Worm (Caenorhabditis elegans): Measurements from ENCODE around the gene str-115.
A peak's percentile ranks its signal among the peaks of the same experiment; 100 is the strongest.

str-115 gene

ce11 chrV:11268791-11269190 is at the start of gene str-115:
TSS of gene str-115 (plus strand) at chrV:11269091.
- TF ChIP-seq ceh-62 (tag; optimal IDR thresholded peaks at IDR 0.05) (no peak), nhr-25 (tag; optimal IDR thresholded peaks at IDR 0.05; ENCODE audit: borderline replicate concordance, insufficient read depth) (no peak), aha-1 (tag) (no peak), jun-1 (tag; optimal IDR thresholded peaks at IDR 0.05) (no peak), gei-8 (GFP tag; optimal IDR thresholded peaks at IDR 0.05) (no peak), F37D6.2 (tag; optimal IDR thresholded peaks at IDR 0.05) (no peak), ceh-20 (GFP tag; IDR thresholded peaks at IDR 0.05) (no peak)

- no peak for TF ChIP-seq F37D6.2 (tag; optimal IDR thresholded peaks at IDR 0.05)
- no peak for TF ChIP-seq sdz-12 (GFP tag; optimal IDR thresholded peaks at IDR 0.05)
- TF ChIP-seq nhr-28 (tag; optimal IDR thresholded peaks at IDR 0.05), result peak; percentile 54
Observed at ce11 chrV:11220415-11220814, 48.5 kb upstream of the str-115 start.

ce11 chrV:11220936-11221335 is 48.0 kb upstream of the str-115 start, which contains the start of gene T19B10.2:
TSS of gene T19B10.2 (plus strand) at chrV:11221302.
- TF ChIP-seq dmd-6 (GFP tag; IDR thresholded peaks at IDR 0.05) (no peak), pqm-1 (tag; optimal IDR thresholded peaks at IDR 0.05) (no peak)

- TF ChIP-seq unc-62 (GFP tag; optimal IDR thresholded peaks at IDR 0.05 in 1 of 2) (peak in 1 of 2 experiments; percentile 91), unc-62 (tag; optimal IDR thresholded peaks at IDR 0.05) (no peak), T26A8.4 (GFP tag; IDR thresholded peaks at IDR 0.05) (no peak)
Observed at ce11 chrV:11223698-11224097, 45.2 kb upstream of the str-115 start.

- TF ChIP-seq hlh-11 (tag; optimal IDR thresholded peaks at IDR 0.05), result peak; percentile 13
- TF ChIP-seq lsy-2 (tag; optimal IDR thresholded peaks at IDR 0.05), result peak in 1 of 2 experiments; percentile 55
- peak; percentile 4 for TF ChIP-seq F10B5.3 (tag; optimal IDR thresholded peaks at IDR 0.05)
- TF ChIP-seq unc-130 (GFP tag; optimal IDR thresholded peaks at IDR 0.05), result no peak
- no peak for TF ChIP-seq rbr-2 (tag; optimal IDR thresholded peaks at IDR 0.05)
- peak; percentile 53 for TF ChIP-seq mep-1 (tag; optimal IDR thresholded peaks at IDR 0.05)
- no peak for TF ChIP-seq zag-1 (tag; optimal IDR thresholded peaks at IDR 0.05)
- peak; percentile 4 for TF ChIP-seq hlh-30 (tag; optimal IDR thresholded peaks at IDR 0.05; ENCODE audit: insufficient read depth)
- peak; percentile 92 for TF ChIP-seq ama-1 (optimal IDR thresholded peaks at IDR 0.05)
- TF ChIP-seq egl-43 (GFP tag; IDR thresholded peaks at IDR 0.05), result no peak
- TF ChIP-seq lin-39 (tag; optimal IDR thresholded peaks at IDR 0.05), result no peak
- TF ChIP-seq dve-1 (tag; optimal IDR thresholded peaks at IDR 0.05; ENCODE audit: insufficient read depth), result peak; percentile 43
- TF ChIP-seq ZK337.2 (GFP tag; IDR thresholded peaks at IDR 0.05), result no peak
- TF ChIP-seq daf-16 (GFP tag; optimal IDR thresholded peaks at IDR 0.05), result peak in 1 of 2 experiments; percentile 72
- peak; percentile 28 for TF ChIP-seq daf-16 (tag; optimal IDR thresholded peaks at IDR 0.05)
- TF ChIP-seq set-16 (GFP tag; IDR thresholded peaks at IDR 0.05), result no peak
- peak; percentile 6; the same call in 1 of the 2 replicates for TF ChIP-seq pha-4 (GFP tag; IDR thresholded peaks at IDR 0.05)
- no peak for TF ChIP-seq pha-4 (tag; optimal IDR thresholded peaks at IDR 0.05)
Observed at ce11 chrV:11225981-11226380, 42.9 kb upstream of the str-115 start, which contains the start of gene bgal-1. TSS of gene bgal-1 (minus strand) at chrV:11226018.

- TF ChIP-seq rbr-2 (tag; optimal IDR thresholded peaks at IDR 0.05) (peak; percentile 79), dpl-1 (GFP tag; optimal IDR thresholded peaks at IDR 0.05) (peak; percentile 76), nhr-102 (tag; optimal IDR thresholded peaks at IDR 0.05) (peak; percentile 37), nhr-25 (tag; optimal IDR thresholded peaks at IDR 0.05; ENCODE audit: borderline replicate concordance, insufficient read depth) (peak; percentile 54), jun-1 (tag; optimal IDR thresholded peaks at IDR 0.05) (peak; percentile 11), hif-1 (tag; optimal IDR thresholded peaks at IDR 0.05) (peak in 1 of 2 experiments; percentile 81), dmd-9 (GFP tag; IDR thresholded peaks at IDR 0.05) (no peak), nhr-48 (tag; optimal IDR thresholded peaks at IDR 0.05) (peak; percentile 60), skn-1 (tag; optimal IDR thresholded peaks at IDR 0.05) (no peak), nhr-42 (GFP tag; IDR thresholded peaks at IDR 0.05) (no peak), daf-16 (GFP tag; optimal IDR thresholded peaks at IDR 0.05) (no peak), daf-16 (tag; optimal IDR thresholded peaks at IDR 0.05) (peak; percentile 3), nhr-41 (GFP tag; IDR thresholded peaks at IDR 0.05) (no peak), mxl-3 (GFP tag; optimal IDR thresholded peaks at IDR 0.05) (peak; percentile 1), dve-1 (tag; optimal IDR thresholded peaks at IDR 0.05; ENCODE audit: insufficient read depth) (peak; percentile 92), duxl-1 (tag; optimal IDR thresholded peaks at IDR 0.05; ENCODE audit: poor library complexity) (peak; percentile 53)
Observed at ce11 chrV:11228653-11229173, 40.2 kb upstream of the str-115 start, which contains the start of gene pqn-70. TSS of gene pqn-70 (minus strand) at chrV:11228703.

Data from whole organism, L4 larva.